Worm (Caenorhabditis elegans): ENCODE measurements around the gene ran-2.

DNA sequence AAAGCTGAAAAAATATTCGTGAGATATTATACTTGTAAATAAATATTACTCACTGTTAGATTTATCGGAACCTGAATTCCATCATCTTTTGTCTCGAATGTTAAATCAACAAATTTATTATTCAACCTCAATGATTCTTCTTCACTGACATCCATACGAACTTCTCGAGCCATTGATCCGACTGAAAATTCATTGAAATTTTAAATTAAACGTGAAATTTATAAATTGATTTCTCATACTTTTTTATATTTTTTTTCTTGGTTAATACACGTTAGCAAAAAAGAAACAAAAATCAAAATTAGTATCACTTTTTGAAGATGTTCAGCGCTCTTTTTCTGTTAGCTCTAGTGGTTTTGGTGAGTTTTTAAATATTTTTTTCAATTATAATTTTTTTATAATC, 13.5 kb upstream of the ran-2 start, which contains the start of gene C29E4.14:
- TF ChIP-seq ama-1 (optimal IDR thresholded peaks at IDR 0.05) = no peak
- no peak for TF ChIP-seq ama-1 (GFP tag; optimal IDR thresholded peaks at IDR 0.05)
- no peak for TF ChIP-seq nfya-1 (tag; optimal IDR thresholded peaks at IDR 0.05; ENCODE audit: borderline replicate concordance, insufficient read depth)
- TF ChIP-seq tbx-9 (tag; optimal IDR thresholded peaks at IDR 0.05; ENCODE audit: borderline replicate concordance) = no peak
- no peak for TF ChIP-seq ccch-3 (GFP tag; optimal IDR thresholded peaks at IDR 0.05)
- TF ChIP-seq C06A6.2 (GFP tag; conservative IDR thresholded peaks at IDR 0.05) = no peak
- TF ChIP-seq bed-1 (GFP tag; IDR thresholded peaks at IDR 0.05) = no peak
- TF ChIP-seq nfyb-1 (GFP tag; IDR thresholded peaks at IDR 0.05) = no peak
- no peak for TF ChIP-seq B0261.1 (tag; optimal IDR thresholded peaks at IDR 0.05)
